Fruit fly (Drosophila melanogaster) whole organism, prepupa: Measurements from ENCODE around the gene HP5.

Experiments used
- Blimp-1 ChIP-seq: fragments of 200-800 bp; sonication (Bioruptor generic); optimal IDR thresholded peaks from 3 replicates; lab custom pipeline; 2017; ENCODE audit warnings: missing biosample characterization, missing genetic modification characterization, mild to moderate bottlenecking, moderate library complexity, missing genetic modification reagents
- CG10631 ChIP-seq: fragments of 200-800 bp; sonication (Bioruptor generic); optimal IDR thresholded peaks from 2 replicates; lab custom pipeline; 2016; ENCODE audit warnings: missing biosample characterization, missing genetic modification characterization
- CG11294 ChIP-seq: fragments of 200-800 bp; sonication (Bioruptor generic); IDR thresholded peaks from 2 replicates; pipeline ENCODE4 v1.3.6; 2022; ENCODE audit warnings: missing biosample characterization, missing genetic modification characterization
- CG11762 ChIP-seq: fragments of 200-800 bp; sonication (Bioruptor generic); optimal IDR thresholded peaks from 3 replicates; lab custom pipeline; 2016; ENCODE audit warnings: missing biosample characterization, missing genetic modification characterization; ENCODE audit not compliant: insufficient read depth
- CG15336 ChIP-seq: fragments of 200-800 bp; sonication (Bioruptor generic); IDR thresholded peaks from 2 replicates; pipeline ENCODE4 v1.3.6; 2022; ENCODE audit warnings: missing biosample characterization, missing genetic modification characterization
- CG1621 ChIP-seq: fragments of 200-800 bp; sonication (Bioruptor generic); optimal IDR thresholded peaks from 3 replicates; lab custom pipeline; 2018; ENCODE audit warnings: missing biosample characterization, mild to moderate bottlenecking, missing genetic modification characterization
- CG3032 ChIP-seq: fragments of 200-800 bp; optimal IDR thresholded peaks from 2 replicates; lab custom pipeline; 2019; ENCODE audit warnings: missing biosample characterization, mild to moderate bottlenecking, missing genetic modification characterization, moderate library complexity
- CG32006 ChIP-seq: fragments of 200-800 bp; sonication (Bioruptor generic); optimal IDR thresholded peaks from 3 replicates; lab custom pipeline; 2017; ENCODE audit warnings: missing biosample characterization, mild to moderate bottlenecking, missing genetic modification characterization
- CG34406 ChIP-seq: fragments of 200-800 bp; sonication (Bioruptor generic); optimal IDR thresholded peaks from 3 replicates; lab custom pipeline; 2016; ENCODE audit warnings: missing biosample characterization, missing genetic modification characterization
- CG3919 ChIP-seq: fragments of 200-800 bp; sonication (Bioruptor generic); optimal IDR thresholded peaks from 3 replicates; lab custom pipeline; 2016; ENCODE audit warnings: missing biosample characterization, missing genetic modification characterization
- CG4318 ChIP-seq: fragments of 200-800 bp; sonication (Bioruptor generic); optimal IDR thresholded peaks from 3 replicates; lab custom pipeline; 2017; ENCODE audit warnings: missing biosample characterization, mild to moderate bottlenecking, missing genetic modification characterization
- CG6276 ChIP-seq: fragments of 200-800 bp; sonication (Bioruptor generic); optimal IDR thresholded peaks from 2 replicates; lab custom pipeline; 2017; ENCODE audit warnings: missing biosample characterization, mild to moderate bottlenecking, missing genetic modification characterization
- CG6808 ChIP-seq: fragments of 200-800 bp; sonication (Bioruptor generic); optimal IDR thresholded peaks from 3 replicates; lab custom pipeline; 2017; ENCODE audit warnings: missing biosample characterization, missing genetic modification characterization, mild to moderate bottlenecking, moderate library complexity, missing genetic modification reagents
- CG6854 ChIP-seq: fragments of 200-800 bp; sonication (Bioruptor generic); optimal IDR thresholded peaks from 2 replicates; lab custom pipeline; 2017; ENCODE audit warnings: missing biosample characterization, mild to moderate bottlenecking, missing genetic modification characterization
- CG7368 ChIP-seq: fragments of 200-800 bp; sonication (Bioruptor generic); optimal IDR thresholded peaks from 3 replicates; lab custom pipeline; 2016; ENCODE audit warnings: missing biosample characterization, missing genetic modification characterization
- CG8119 ChIP-seq: fragments of 200-800 bp; sonication (Bioruptor generic); IDR thresholded peaks from 3 replicates; pipeline ENCODE4 v1.3.6; 2022; ENCODE audit warnings: missing biosample characterization, missing genetic modification characterization
- CG8319 ChIP-seq: fragments of 200-800 bp; sonication (Bioruptor generic); optimal IDR thresholded peaks from 3 replicates; lab custom pipeline; 2016; ENCODE audit warnings: missing biosample characterization, missing genetic modification characterization
- CG8632 ChIP-seq: fragments of 200-800 bp; sonication (Bioruptor generic); optimal IDR thresholded peaks from 3 replicates; lab custom pipeline; 2016; ENCODE audit warnings: missing biosample characterization, missing genetic modification characterization
- CG9139 ChIP-seq: fragments of 200-800 bp; sonication (Bioruptor generic); optimal IDR thresholded peaks from 3 replicates; lab custom pipeline; 2017; ENCODE audit warnings: missing biosample characterization, mild to moderate bottlenecking, missing genetic modification characterization
- Eip75B ChIP-seq: fragments of 200-800 bp; sonication (Bioruptor generic); optimal IDR thresholded peaks from 3 replicates; lab custom pipeline; 2016; ENCODE audit warnings: missing biosample characterization, missing genetic modification characterization
- Eip78C ChIP-seq: fragments of 200-800 bp; sonication (Bioruptor generic); peaks from one replicate; lab custom pipeline; 2016; ENCODE audit warnings: missing biosample characterization, missing genetic modification characterization
- Eip93F ChIP-seq: fragments of 200-800 bp; sonication (Bioruptor generic); optimal IDR thresholded peaks from 2 replicates; lab custom pipeline; 2016; ENCODE audit warnings: missing biosample characterization, mild to moderate bottlenecking, missing genetic modification characterization
- Ets21C ChIP-seq: fragments of 200-800 bp; sonication (Bioruptor generic); optimal IDR thresholded peaks from 3 replicates; lab custom pipeline; 2016; ENCODE audit warnings: missing biosample characterization, missing genetic modification characterization
- Gug ChIP-seq: fragments of 200-800 bp; sonication (Bioruptor generic); IDR thresholded peaks from 2 replicates; pipeline ENCODE4 v1.3.6; 2022; ENCODE audit warnings: missing biosample characterization, missing genetic modification characterization
- Hr38 ChIP-seq: sonication (Bioruptor generic); optimal IDR thresholded peaks from 2 replicates; lab custom pipeline; 2016; ENCODE audit warnings: missing biosample characterization, missing genetic modification characterization
- Hr4 ChIP-seq: fragments of 200-800 bp; sonication (Bioruptor generic); optimal IDR thresholded peaks from 3 replicates; lab custom pipeline; 2016; ENCODE audit warnings: missing biosample characterization, missing genetic modification characterization
- Lpt ChIP-seq: fragments of 200-800 bp; sonication (Bioruptor generic); optimal IDR thresholded peaks from 3 replicates; lab custom pipeline; 2016; ENCODE audit warnings: missing biosample characterization, missing genetic modification characterization
- Met ChIP-seq: fragments of 200-800 bp; sonication (Bioruptor generic); optimal IDR thresholded peaks from 3 replicates; lab custom pipeline; 2016; ENCODE audit warnings: missing biosample characterization, missing genetic modification characterization
- OdsH ChIP-seq: fragments of 200-800 bp; sonication (Bioruptor generic); optimal IDR thresholded peaks from 3 replicates; lab custom pipeline; 2016; ENCODE audit warnings: missing biosample characterization, missing genetic modification characterization
- Sox102F ChIP-seq: fragments of 200-800 bp; sonication (Bioruptor generic); optimal IDR thresholded peaks from 2 replicates; lab custom pipeline; 2016; ENCODE audit warnings: missing biosample characterization, mild to moderate bottlenecking, missing genetic modification characterization
- Sox14 ChIP-seq: fragments of 200-800 bp; sonication (Bioruptor generic); optimal IDR thresholded peaks from 3 replicates; lab custom pipeline; 2016; ENCODE audit warnings: missing biosample characterization, missing genetic modification characterization
- Sox15 ChIP-seq: fragments of 200-800 bp; sonication (Bioruptor generic); optimal IDR thresholded peaks from 3 replicates; lab custom pipeline; 2016; ENCODE audit warnings: missing biosample characterization, missing genetic modification characterization
- achi ChIP-seq: fragments of 200-800 bp; sonication (Bioruptor generic); optimal IDR thresholded peaks from 3 replicates; lab custom pipeline; 2016; ENCODE audit warnings: missing biosample characterization, missing genetic modification characterization
- acj6 ChIP-seq: fragments of 200-800 bp; sonication (Bioruptor generic); optimal IDR thresholded peaks from 3 replicates; lab custom pipeline; 2016; ENCODE audit warnings: missing biosample characterization, missing genetic modification characterization
- dac ChIP-seq: fragments of 200-800 bp; sonication (Bioruptor generic); optimal IDR thresholded peaks from 2 replicates; lab custom pipeline; 2017; ENCODE audit warnings: missing biosample characterization, mild to moderate bottlenecking, missing genetic modification characterization
- dsx ChIP-seq: fragments of 200-800 bp; optimal IDR thresholded peaks from 3 replicates; lab custom pipeline; 2019; ENCODE audit warnings: missing biosample characterization, mild to moderate bottlenecking, missing genetic modification characterization, moderate library complexity; ENCODE audit not compliant: poor library complexity, severe bottlenecking
- fd59A ChIP-seq: fragments of 200-800 bp; sonication (Bioruptor generic); optimal IDR thresholded peaks from 2 replicates; lab custom pipeline; 2017; ENCODE audit warnings: missing biosample characterization, mild to moderate bottlenecking, missing genetic modification characterization, missing genetic modification reagents
- fd85E ChIP-seq: fragments of 200-800 bp; sonication (Bioruptor generic); optimal IDR thresholded peaks from 3 replicates; lab custom pipeline; 2016; ENCODE audit warnings: missing biosample characterization, missing genetic modification characterization
- fkh ChIP-seq: fragments of 200-800 bp; sonication (Bioruptor generic); optimal IDR thresholded peaks from 3 replicates; lab custom pipeline; 2017; ENCODE audit warnings: missing biosample characterization, mild to moderate bottlenecking, missing genetic modification characterization, moderate library complexity
- lz ChIP-seq: fragments of 200-800 bp; sonication (Bioruptor generic); optimal IDR thresholded peaks from 3 replicates; lab custom pipeline; 2016; ENCODE audit warnings: missing biosample characterization, missing genetic modification characterization
- net ChIP-seq: fragments of 200-800 bp; sonication (Bioruptor generic); optimal IDR thresholded peaks from 3 replicates; lab custom pipeline; 2016; ENCODE audit warnings: missing biosample characterization, missing genetic modification characterization
- salr ChIP-seq, 2 experiments: fragments of 200-800 bp; sonication (Bioruptor generic); optimal IDR thresholded peaks; 3 replicates each; lab custom pipeline; 2016 to 2018; ENCODE audit warnings: missing biosample characterization in 2 of 2, missing genetic modification characterization in 2 of 2, mild to moderate bottlenecking in 1 of 2
- spab ChIP-seq: fragments of 200-800 bp; sonication (Bioruptor generic); optimal IDR thresholded peaks from 2 replicates; lab custom pipeline; 2017; ENCODE audit warnings: missing biosample characterization, mild to moderate bottlenecking, missing genetic modification characterization, missing genetic modification reagents
- ss ChIP-seq, 2 experiments: fragments of 200-800 bp; sonication (Bioruptor generic); optimal IDR thresholded peaks; 2 replicates in 1 of 2; 3 replicates in 1 of 2; lab custom pipeline; 2017 to 2018; ENCODE audit warnings: mild to moderate bottlenecking in 2 of 2, missing biosample characterization in 2 of 2, missing genetic modification characterization in 2 of 2, moderate library complexity in 1 of 2
- svp ChIP-seq: fragments of 200-800 bp; sonication (Bioruptor generic); peaks from one replicate; lab custom pipeline; 2016; ENCODE audit warnings: missing biosample characterization, missing genetic modification characterization
- topi ChIP-seq: fragments of 200-800 bp; sonication (Bioruptor generic); optimal IDR thresholded peaks from 3 replicates; lab custom pipeline; 2016; ENCODE audit warnings: missing biosample characterization, missing genetic modification characterization
- vri ChIP-seq: fragments of 200-800 bp; sonication (Bioruptor generic); optimal IDR thresholded peaks from 3 replicates; lab custom pipeline; 2016; ENCODE audit warnings: missing biosample characterization, mild to moderate bottlenecking, missing genetic modification characterization

Gene HP5

DNA sequence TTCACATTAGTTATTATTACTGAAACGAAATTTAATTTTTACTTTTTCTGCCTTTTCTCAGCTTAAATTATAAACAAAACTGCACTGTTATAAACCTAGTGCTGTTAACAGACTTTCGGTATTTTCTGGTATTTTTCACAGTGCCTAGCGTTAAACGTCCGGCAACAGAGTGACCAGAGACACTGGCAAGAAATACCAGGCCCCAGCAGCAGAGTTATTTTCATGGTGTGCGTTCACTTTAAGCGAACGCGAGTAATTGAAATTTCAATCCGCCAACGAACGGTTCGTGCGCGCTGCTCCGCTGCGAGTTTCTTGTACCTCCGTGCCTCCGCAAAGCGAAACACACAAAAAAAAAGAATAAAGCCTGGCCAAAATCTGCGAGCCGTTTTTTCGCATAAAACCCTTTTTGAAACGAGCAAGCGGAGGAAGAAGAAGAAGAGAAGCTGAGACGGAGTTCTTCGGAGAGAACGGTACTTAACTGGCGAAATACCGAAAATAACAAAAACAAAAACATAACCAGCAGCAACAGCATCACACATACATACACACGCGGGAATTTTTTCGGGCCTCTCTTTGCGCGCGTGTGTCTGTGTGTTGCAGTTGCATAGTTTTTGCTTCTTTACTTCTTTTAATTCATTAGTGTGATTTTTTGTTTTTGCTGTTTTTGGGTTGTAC is 38.5 kb downstream of the HP5 start, which contains the start of gene Drak:
Drak (plus strand) TSS at position 220 of the 675 bp plus-strand sequence.
- TF ChIP-seq CG3919 (GFP tag; lab: Kevin White, UChicago) (no peak), CG1621 (peak; percentile 20), Sox15 (GFP tag; lab: Kevin White, UChicago) (no peak), CG8632 (no peak), Eip75B (GFP tag; lab: Kevin White, UChicago) (no peak), CG3032 (tag; lab: Kevin White, UChicago) (no peak), Ets21C (GFP tag; lab: Kevin White, UChicago) (no peak), net (no peak), Sox14 (GFP tag; lab: Kevin White, UChicago) (no peak), ss (GFP tag; optimal IDR thresholded peaks at IDR 0.05; lab: Kevin White, UChicago) (peak; percentile 22 to 67), topi (GFP tag; lab: Kevin White, UChicago) (no peak), vri (peak; percentile 25), acj6 (GFP tag; lab: Kevin White, UChicago) (no peak), CG6854 (GFP tag; lab: Kevin White, UChicago) (peak; percentile 37), CG6808 (GFP tag; lab: Kevin White, UChicago) (peak; percentile 8), CG11762 (GFP tag; lab: Kevin White, UChicago) (no peak), salr (GFP tag; optimal IDR thresholded peaks at IDR 0.05; lab: Kevin White, UChicago) (no peak), fd85E (GFP tag; lab: Kevin White, UChicago) (no peak), dac (GFP tag; lab: Kevin White, UChicago) (no peak), svp (no peak), Eip78C (GFP tag; lab: Kevin White, UChicago) (peak; percentile 5), Eip93F (no peak), CG15336 (GFP tag; lab: Robert Waterston, UW) (no peak), CG32006 (GFP tag; lab: Kevin White, UChicago) (no peak), CG8319 (no peak), Sox102F (peak; percentile 33), CG6276 (GFP tag; lab: Kevin White, UChicago) (peak; percentile 12), Blimp-1 (GFP tag; lab: Kevin White, UChicago) (no peak), Met (no peak), fkh (GFP tag; lab: Kevin White, UChicago) (no peak), OdsH (GFP tag; lab: Kevin White, UChicago) (no peak), Hr38 (no peak), spab (GFP tag; lab: Kevin White, UChicago) (no peak), CG8119 (GFP tag; lab: Robert Waterston, UW) (no peak), CG4318 (no peak), lz (no peak)

DNA sequence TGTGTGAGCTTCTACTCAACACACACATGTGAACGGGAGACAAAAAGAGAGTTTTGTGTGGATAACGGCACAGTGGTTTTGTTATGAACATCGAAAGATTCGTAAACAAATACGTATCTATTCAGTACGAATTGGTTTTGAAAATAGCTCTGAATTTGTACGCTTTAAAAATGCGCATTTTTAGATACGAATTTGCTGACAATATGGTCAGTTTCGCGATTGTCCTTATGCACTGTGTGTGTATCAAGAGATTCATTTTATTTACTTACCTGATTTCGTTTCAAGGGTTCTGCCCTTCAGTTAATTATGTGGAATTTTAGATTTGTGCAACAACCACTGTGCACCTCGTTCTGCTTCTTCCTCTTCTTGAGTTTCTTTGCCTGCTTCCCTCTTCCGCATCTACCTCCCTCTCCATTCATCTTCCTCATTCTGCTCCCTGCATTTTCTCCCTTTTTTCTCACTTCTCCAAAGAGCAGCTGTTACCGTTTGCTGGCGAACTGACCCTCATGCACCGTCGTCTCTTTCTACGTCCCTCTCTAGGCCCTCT is 40.2 kb downstream of the HP5 start:
- TF ChIP-seq CG7368 (peak; percentile 94), dsx (GFP tag; lab: Kevin White, UChicago) (peak; percentile 92), fkh (GFP tag; lab: Kevin White, UChicago) (peak; percentile 50), CG3919 (GFP tag; lab: Kevin White, UChicago) (peak; percentile 95), Eip78C (GFP tag; lab: Kevin White, UChicago) (peak; percentile 98), Sox102F (peak; percentile 96), Hr4 (peak; percentile 76), fd59A (GFP tag; lab: Kevin White, UChicago) (peak; percentile 95), Gug (peak; percentile 68), ss (GFP tag; optimal IDR thresholded peaks at IDR 0.05; lab: Kevin White, UChicago) (peak; percentile 95 to 96), CG6854 (GFP tag; lab: Kevin White, UChicago) (peak; percentile 88), CG34406 (GFP tag; lab: Kevin White, UChicago) (peak; percentile 94), CG10631 (GFP tag; lab: Kevin White, UChicago) (peak; percentile 95), salr (GFP tag; optimal IDR thresholded peaks at IDR 0.05; lab: Kevin White, UChicago) (peak; percentile 91 to 92), vri (peak; percentile 88), CG1621 (peak; percentile 95), CG8119 (GFP tag; lab: Robert Waterston, UW) (peak; percentile 88), Lpt (GFP tag; lab: Kevin White, UChicago) (peak; percentile 90), CG3032 (tag; lab: Kevin White, UChicago) (peak; percentile 95), CG9139 (GFP tag; lab: Kevin White, UChicago) (peak; percentile 90), CG11294 (0 out of 2 replicates have a peak, but pooled peaks have one; percentile 35), Met (peak; percentile 97), topi (GFP tag; lab: Kevin White, UChicago) (peak; percentile 97), Ets21C (GFP tag; lab: Kevin White, UChicago) (peak; percentile 96), achi (GFP tag; lab: Kevin White, UChicago) (peak; percentile 94), CG4318 (peak; percentile 81)
